Worm (Caenorhabditis elegans) whole organism, young adult: ENCODE measurements around the gene C35A5.6.

ENCODE experiments used
- D2030.7 ChIP-seq: fragments of 200-800 bp; sonication (Bioruptor generic); IDR thresholded peaks from 2 replicates; pipeline ENCODE4 v1.3.6; 2022; ENCODE audit warnings: missing genetic modification reagents, missing genetic modification characterization, missing compliant biosample characterization
- F22D6.2 ChIP-seq: sonication (generic microtip); optimal IDR thresholded peaks from 2 replicates; lab custom pipeline; 2016; ENCODE audit warnings: mild to moderate bottlenecking, missing genetic modification characterization, missing compliant biosample characterization
- F39B2.1 ChIP-seq: fragments of 200-800 bp; sonication (Bioruptor generic); IDR thresholded peaks from 2 replicates; pipeline ENCODE4 v1.3.6; 2022; ENCODE audit warnings: missing genetic modification reagents, missing genetic modification characterization, missing compliant biosample characterization
- F57A8.1 ChIP-seq: fragments of 200-800 bp; sonication (Bioruptor generic); optimal IDR thresholded peaks from 2 replicates; lab custom pipeline; 2018; ENCODE audit warnings: mild to moderate bottlenecking, missing genetic modification characterization, moderate library complexity, missing compliant biosample characterization
- Y56A3A.18 ChIP-seq: fragments of 200-800 bp; sonication (Bioruptor generic); IDR thresholded peaks from 2 replicates; pipeline ENCODE4 v1.3.6; 2022; ENCODE audit warnings: missing genetic modification reagents, missing genetic modification characterization, missing compliant biosample characterization
- aptf-2 ChIP-seq: fragments of 200-800 bp; sonication (Bioruptor generic); conservative IDR thresholded peaks from 2 replicates; pipeline ENCODE4 v1.3.6; 2022; ENCODE audit warnings: missing genetic modification reagents, missing genetic modification characterization, missing compliant biosample characterization
- aptf-3 ChIP-seq: fragments of 200-800 bp; sonication (Bioruptor generic); IDR thresholded peaks from 2 replicates; pipeline ENCODE4 v1.3.6; 2022; ENCODE audit warnings: missing genetic modification characterization, missing compliant biosample characterization
- bed-1 ChIP-seq: fragments of 200-800 bp; sonication (Bioruptor generic); IDR thresholded peaks from 2 replicates; pipeline ENCODE4 v1.3.6; 2022; ENCODE audit warnings: missing genetic modification reagents, missing genetic modification characterization, missing compliant biosample characterization
- ceh-27 ChIP-seq: fragments of 200-800 bp; sonication (Bioruptor generic); optimal IDR thresholded peaks from 2 replicates; lab custom pipeline; 2018; ENCODE audit warnings: mild to moderate bottlenecking, missing genetic modification characterization, moderate library complexity, missing compliant biosample characterization
- chd-7 ChIP-seq: sonication (generic microtip); optimal IDR thresholded peaks from 2 replicates; lab custom pipeline; 2016; ENCODE audit warnings: mild to moderate bottlenecking, missing genetic modification characterization, moderate library complexity, missing compliant biosample characterization
- egl-18 ChIP-seq: fragments of 200-800 bp; sonication (Bioruptor generic); IDR thresholded peaks from 2 replicates; pipeline ENCODE4 v1.3.6; 2022; ENCODE audit warnings: missing genetic modification reagents, missing genetic modification characterization, missing compliant biosample characterization
- ets-4 ChIP-seq: fragments of 200-800 bp; sonication (Bioruptor generic); optimal IDR thresholded peaks from 2 replicates; lab custom pipeline; 2018; ENCODE audit warnings: mild to moderate bottlenecking, missing genetic modification characterization, missing compliant biosample characterization
- fkh-3 ChIP-seq: sonication (generic microtip); optimal IDR thresholded peaks from 2 replicates; lab custom pipeline; 2016; ENCODE audit warnings: mild to moderate bottlenecking, missing genetic modification characterization, missing compliant biosample characterization
- gei-17 ChIP-seq: fragments of 200-800 bp; sonication (Bioruptor generic); optimal IDR thresholded peaks from 2 replicates; lab custom pipeline; 2018; ENCODE audit warnings: mild to moderate bottlenecking, missing genetic modification characterization, missing compliant biosample characterization
- him-1 ChIP-seq: sonication (generic microtip); optimal IDR thresholded peaks from 2 replicates; lab custom pipeline; 2016; ENCODE audit warnings: missing genotype, missing genetic modification reagents, missing genetic modification characterization, missing compliant biosample characterization
- hmg-20 ChIP-seq: fragments of 200-800 bp; sonication (Bioruptor generic); IDR thresholded peaks from 2 replicates; pipeline ENCODE4 v1.3.6; 2022; ENCODE audit warnings: missing genetic modification reagents, missing genetic modification characterization, missing compliant biosample characterization
- let-526 ChIP-seq: fragments of 200-800 bp; sonication (Bioruptor generic); IDR thresholded peaks from 2 replicates; pipeline ENCODE4 v1.3.6; 2022; ENCODE audit warnings: missing genetic modification reagents, missing genetic modification characterization, missing compliant biosample characterization
- lin-26 ChIP-seq: fragments of 200-800 bp; sonication (Bioruptor generic); IDR thresholded peaks from 2 replicates; pipeline ENCODE4 v1.3.6; 2022; ENCODE audit warnings: missing genetic modification reagents, missing genetic modification characterization, missing compliant biosample characterization
- lin-35 ChIP-seq, 3 experiments: fragments of 150-350 bp in 2 of 3; sonication (generic microtip) in 1 of 3; optimal IDR thresholded peaks; 2 replicates each; lab custom pipeline; 2014 to 2018; ENCODE audit warnings: missing biosample characterization in 3 of 3, missing genetic modification characterization in 3 of 3, missing genetic modification reagents in 3 of 3
- lin-40 ChIP-seq: sonication (generic microtip); optimal IDR thresholded peaks from 2 replicates; lab custom pipeline; 2016; ENCODE audit warnings: missing genetic modification characterization, mild to moderate bottlenecking, missing compliant biosample characterization, missing genotype, missing genetic modification reagents
- lin-54 ChIP-seq: fragments of 200-800 bp; sonication (Bioruptor generic); optimal IDR thresholded peaks from 2 replicates; lab custom pipeline; 2018; ENCODE audit warnings: mild to moderate bottlenecking, missing genetic modification characterization, missing compliant biosample characterization
- lsl-1 ChIP-seq: fragments of 200-800 bp; sonication (Bioruptor generic); optimal IDR thresholded peaks from 2 replicates; lab custom pipeline; 2018; ENCODE audit warnings: mild to moderate bottlenecking, missing genetic modification characterization, moderate library complexity, missing compliant biosample characterization
- mes-4 ChIP-seq: sonication (generic microtip); optimal IDR thresholded peaks from 2 replicates; lab custom pipeline; 2016; ENCODE audit warnings: missing genotype, missing genetic modification characterization, missing compliant biosample characterization
- nfya-1 ChIP-seq: sonication (generic microtip); optimal IDR thresholded peaks from 2 replicates; lab custom pipeline; 2017; ENCODE audit warnings: antibody characterized with exemption, missing compliant biosample characterization, missing genetic modification characterization, borderline replicate concordance; ENCODE audit not compliant: insufficient read depth
- nfya-2 ChIP-seq: fragments of 200-800 bp; sonication (Bioruptor generic); IDR thresholded peaks from 2 replicates; pipeline ENCODE4 v1.3.6; 2022; ENCODE audit warnings: missing genetic modification reagents, missing genetic modification characterization, missing compliant biosample characterization
- nhr-179 ChIP-seq: sonication (generic microtip); optimal IDR thresholded peaks from 2 replicates; lab custom pipeline; 2016; ENCODE audit warnings: mild to moderate bottlenecking, missing genetic modification characterization, missing compliant biosample characterization
- nhr-27 ChIP-seq: fragments of 200-800 bp; sonication (Bioruptor generic); optimal IDR thresholded peaks from 2 replicates; lab custom pipeline; 2018; ENCODE audit warnings: mild to moderate bottlenecking, missing genetic modification characterization, moderate library complexity, missing compliant biosample characterization
- rcor-1 ChIP-seq: fragments of 200-800 bp; sonication (Bioruptor generic); IDR thresholded peaks from 2 replicates; pipeline ENCODE4 v1.3.6; 2022; ENCODE audit warnings: missing genetic modification reagents, missing genetic modification characterization, missing compliant biosample characterization
- snpc-1.1 ChIP-seq: sonication (generic microtip); optimal IDR thresholded peaks from 2 replicates; lab custom pipeline; 2017; ENCODE audit warnings: missing genetic modification characterization, mild to moderate bottlenecking, missing compliant biosample characterization, antibody characterized with exemption, moderate library complexity, missing genotype, missing genetic modification reagents; ENCODE audit not compliant: insufficient read depth
- snpc-4 ChIP-seq, 5 experiments: fragments of 150-350 bp in 1 of 5; sonication (generic microtip) in 4 of 5; optimal IDR thresholded peaks; 2 replicates each; lab custom pipeline; 2014 to 2018; ENCODE audit warnings: missing genetic modification characterization in 5 of 5, missing biosample characterization in 3 of 5, antibody characterized with exemption in 2 of 5, mild to moderate bottlenecking in 2 of 5, missing compliant biosample characterization in 2 of 5, missing genotype in 2 of 5, moderate library complexity in 2 of 5, missing genetic modification reagents in 1 of 5
- tlf-1 ChIP-seq: fragments of 200-800 bp; sonication (Bioruptor generic); optimal IDR thresholded peaks from 2 replicates; lab custom pipeline; 2018; ENCODE audit warnings: mild to moderate bottlenecking, missing genetic modification characterization, missing compliant biosample characterization
- zfh-2 ChIP-seq: fragments of 200-800 bp; sonication (Bioruptor generic); conservative IDR thresholded peaks from 2 replicates; pipeline ENCODE4 v1.3.6; 2022; ENCODE audit warnings: missing genetic modification reagents, missing genetic modification characterization, missing compliant biosample characterization
- zim-3 ChIP-seq: sonication (generic microtip); optimal IDR thresholded peaks from 2 replicates; lab custom pipeline; 2017; ENCODE audit warnings: mild to moderate bottlenecking, missing genetic modification characterization, moderate library complexity, missing compliant biosample characterization
- ztf-18 ChIP-seq: sonication (generic microtip); optimal IDR thresholded peaks from 2 replicates; lab custom pipeline; 2016; ENCODE audit warnings: missing genotype, mild to moderate bottlenecking, missing genetic modification characterization, missing compliant biosample characterization
- ztf-26 ChIP-seq: sonication (generic microtip); optimal IDR thresholded peaks from 2 replicates; lab custom pipeline; 2017; ENCODE audit warnings: missing genetic modification characterization, missing compliant biosample characterization
- ztf-28 ChIP-seq: fragments of 200-800 bp; sonication (Bioruptor generic); IDR thresholded peaks from 2 replicates; pipeline ENCODE4 v1.3.6; 2022; ENCODE audit warnings: missing genetic modification reagents, missing genetic modification characterization, missing compliant biosample characterization
- ztf-3 ChIP-seq: fragments of 200-800 bp; sonication (Bioruptor generic); optimal IDR thresholded peaks from 2 replicates; lab custom pipeline; 2018; ENCODE audit warnings: mild to moderate bottlenecking, missing genetic modification characterization, missing compliant biosample characterization

The C35A5.6 gene

ce11 chrV:10548981-10549380, 40.0 kb downstream of the C35A5.6 start, which contains the start of gene srd-34:
srd-34 (minus strand) TSS chrV:10549081.
- TF ChIP-seq F57A8.1 (GFP tag; lab: Kevin White, UChicago) (no peak), D2030.7 (GFP tag; lab: Robert Waterston, UW) (no peak), F39B2.1 (GFP tag; lab: Robert Waterston, UW) (no peak), ztf-18 (tag; lab: Kevin White, UChicago) (no peak), ztf-28 (GFP tag; lab: Robert Waterston, UW) (no peak)

ce11 chrV:10549717-10550116, 40.8 kb downstream of the C35A5.6 start, which contains the start of gene F32G8.2:
F32G8.2 (plus strand) TSS chrV:10550017.
- TF ChIP-seq hmg-20 (GFP tag; lab: Robert Waterston, UW) (no peak), aptf-2 (GFP tag; lab: Robert Waterston, UW) (no peak), rcor-1 (GFP tag; lab: Robert Waterston, UW) (no peak), bed-1 (GFP tag; lab: Robert Waterston, UW) (no peak), aptf-3 (GFP tag; lab: Robert Waterston, UW) (no peak), gei-17 (no peak), him-1 (tag; lab: Kevin White, UChicago) (no peak), ztf-3 (GFP tag; lab: Kevin White, UChicago) (no peak), F22D6.2 (no peak), nfya-1 (tag; lab: Kevin White, UChicago) (no peak), let-526 (no peak), nhr-179 (no peak), lin-40 (tag; lab: Kevin White, UChicago) (no peak), nhr-27 (no peak)

ce11 chrV:10555239-10555638, 46.3 kb downstream of the C35A5.6 start, which contains the start of gene F32G8.3:
F32G8.3 (minus strand) TSS chrV:10555339.
- TF ChIP-seq snpc-4 (GFP tag; optimal IDR thresholded peaks at IDR 0.05; lab: Kevin White, UChicago) (no peak), snpc-4 (tag; optimal IDR thresholded peaks at IDR 0.05; lab: Kevin White, UChicago) (no peak), snpc-1.1 (tag; lab: Kevin White, UChicago) (no peak), ztf-26 (tag; lab: Kevin White, UChicago) (no peak)

- no peak for TF ChIP-seq lin-35 (GFP tag; optimal IDR thresholded peaks at IDR 0.05; lab: Kevin White, UChicago)
- TF ChIP-seq lin-26: no peak
- TF ChIP-seq F22D6.2: no peak
- no peak for TF ChIP-seq nfya-2
- TF ChIP-seq ets-4 (GFP tag; lab: Kevin White, UChicago): no peak
- no peak for TF ChIP-seq fkh-3 (tag; lab: Kevin White, UChicago)
Observed at ce11 chrV:10556362-10556761, 47.4 kb downstream of the C35A5.6 start.

ce11 chrV:10557094-10557493, 48.2 kb downstream of the C35A5.6 start:
- no peak for TF ChIP-seq zim-3 (tag; lab: Kevin White, UChicago)
- TF ChIP-seq ceh-27: no peak
- no peak for TF ChIP-seq fkh-3 (tag; lab: Kevin White, UChicago)
- TF ChIP-seq, all 124 proteins: peak for 0

- TF ChIP-seq hmg-20 (GFP tag; lab: Robert Waterston, UW) (no peak), tlf-1 (GFP tag; lab: Kevin White, UChicago) (no peak), mes-4 (tag; lab: Kevin White, UChicago) (no peak), egl-18 (GFP tag; lab: Robert Waterston, UW) (no peak), lin-54 (GFP tag; lab: Kevin White, UChicago) (no peak), fkh-3 (tag; lab: Kevin White, UChicago) (no peak), lin-26 (no peak), zfh-2 (GFP tag; lab: Robert Waterston, UW) (no peak), chd-7 (tag; lab: Kevin White, UChicago) (no peak), F22D6.2 (no peak), ztf-3 (GFP tag; lab: Kevin White, UChicago) (no peak), Y56A3A.18 (GFP tag; lab: Robert Waterston, UW) (no peak), lsl-1 (GFP tag; lab: Kevin White, UChicago) (no peak)
Observed at ce11 chrV:10557676-10558075, 48.7 kb downstream of the C35A5.6 start, which contains the start of gene best-14. best-14 (plus strand) TSS chrV:10557976.
